Worm (Caenorhabditis elegans) whole organism, young adult: ENCODE results near the gene ogt-1.
A peak's percentile ranks its signal among the peaks of the same experiment; 100 is the strongest.

ENCODE experiments used
- B0035.1 ChIP-seq: sonication (generic microtip); optimal IDR thresholded peaks from 2 replicates; lab custom pipeline; 2016; ENCODE audit warnings: missing genetic modification characterization, mild to moderate bottlenecking, missing compliant biosample characterization, missing genotype, missing genetic modification reagents
- B0261.1 ChIP-seq: sonication (generic microtip); optimal IDR thresholded peaks from 2 replicates; lab custom pipeline; 2016; ENCODE audit warnings: mild to moderate bottlenecking, missing genetic modification characterization, moderate library complexity, missing compliant biosample characterization
- B0336.3 ChIP-seq: fragments of 200-800 bp; sonication (Bioruptor generic); IDR thresholded peaks from 2 replicates; pipeline ENCODE4 v1.3.6; 2022; ENCODE audit warnings: missing genetic modification characterization, missing compliant biosample characterization
- C17E4.6 ChIP-seq: fragments of 200-800 bp; sonication (Bioruptor generic); IDR thresholded peaks from 2 replicates; pipeline ENCODE4 v1.3.6; 2022; ENCODE audit warnings: missing genetic modification reagents, missing genetic modification characterization, missing compliant biosample characterization
- F10E7.11 ChIP-seq: sonication (generic microtip); optimal IDR thresholded peaks from 2 replicates; lab custom pipeline; 2017; ENCODE audit warnings: mild to moderate bottlenecking, missing genetic modification characterization, moderate library complexity, missing compliant biosample characterization
- F22D6.2 ChIP-seq: sonication (generic microtip); optimal IDR thresholded peaks from 2 replicates; lab custom pipeline; 2016; ENCODE audit warnings: mild to moderate bottlenecking, missing genetic modification characterization, missing compliant biosample characterization
- F23B12.7 ChIP-seq: sonication (generic microtip); optimal IDR thresholded peaks from 2 replicates; lab custom pipeline; 2017; ENCODE audit warnings: missing genetic modification characterization, mild to moderate bottlenecking, missing compliant biosample characterization, antibody characterized with exemption, moderate library complexity; ENCODE audit not compliant: insufficient read depth
- F33H1.4 ChIP-seq: fragments of 200-800 bp; sonication (Bioruptor generic); IDR thresholded peaks from 2 replicates; pipeline ENCODE4 v1.3.6; 2022; ENCODE audit warnings: missing genetic modification reagents, missing genetic modification characterization, missing compliant biosample characterization
- K12H6.12 ChIP-seq: fragments of 200-800 bp; sonication (Bioruptor generic); optimal IDR thresholded peaks from 2 replicates; lab custom pipeline; 2018; ENCODE audit warnings: mild to moderate bottlenecking, missing genetic modification characterization, missing compliant biosample characterization
- Y53F4B.3 ChIP-seq: fragments of 200-800 bp; sonication (Bioruptor generic); IDR thresholded peaks from 2 replicates; pipeline ENCODE4 v1.3.6; 2022; ENCODE audit warnings: missing genetic modification reagents, missing genetic modification characterization, missing compliant biosample characterization
- Y53G8AR.9 ChIP-seq: fragments of 200-800 bp; sonication (Bioruptor generic); conservative IDR thresholded peaks from 2 replicates; pipeline ENCODE4 v1.3.6; 2022; ENCODE audit warnings: missing genetic modification reagents, missing genetic modification characterization, missing compliant biosample characterization
- Y67H2A.10 ChIP-seq: fragments of 200-800 bp; sonication (Bioruptor generic); conservative IDR thresholded peaks from 2 replicates; pipeline ENCODE4 v1.3.6; 2022; ENCODE audit warnings: missing genetic modification reagents, missing genetic modification characterization, missing compliant biosample characterization
- akir-1 ChIP-seq: fragments of 200-800 bp; sonication (Bioruptor generic); optimal IDR thresholded peaks from 2 replicates; lab custom pipeline; 2018; ENCODE audit warnings: mild to moderate bottlenecking, missing genetic modification characterization, moderate library complexity, missing compliant biosample characterization
- aptf-3 ChIP-seq: fragments of 200-800 bp; sonication (Bioruptor generic); IDR thresholded peaks from 2 replicates; pipeline ENCODE4 v1.3.6; 2022; ENCODE audit warnings: missing genetic modification characterization, missing compliant biosample characterization
- attf-6 ChIP-seq: fragments of 200-800 bp; sonication (Bioruptor generic); IDR thresholded peaks from 2 replicates; pipeline ENCODE4 v1.3.6; 2022; ENCODE audit warnings: missing genetic modification reagents, missing genetic modification characterization, missing compliant biosample characterization
- ccch-3 ChIP-seq: fragments of 200-800 bp; sonication (Bioruptor generic); optimal IDR thresholded peaks from 2 replicates; lab custom pipeline; 2018; ENCODE audit warnings: mild to moderate bottlenecking, missing genetic modification characterization, missing compliant biosample characterization
- cebp-1 ChIP-seq, 2 experiments: fragments of 200-800 bp in 1 of 2; sonication (Bioruptor generic) in 1 of 2; sonication (generic microtip) in 1 of 2; IDR thresholded peaks in 1 of 2; optimal IDR thresholded peaks in 1 of 2; 2 replicates each; pipeline versions ENCODE4 v1.3.6 to Lab custom; 2017 to 2022; ENCODE audit warnings: missing compliant biosample characterization in 2 of 2, missing genetic modification characterization in 2 of 2, mild to moderate bottlenecking in 1 of 2, missing genetic modification reagents in 1 of 2, moderate library complexity in 1 of 2
- cebp-2 ChIP-seq: fragments of 200-800 bp; sonication (Bioruptor generic); IDR thresholded peaks from 2 replicates; pipeline ENCODE4 v1.3.6; 2022; ENCODE audit warnings: missing genetic modification characterization, missing compliant biosample characterization
- ceh-27 ChIP-seq: fragments of 200-800 bp; sonication (Bioruptor generic); optimal IDR thresholded peaks from 2 replicates; lab custom pipeline; 2018; ENCODE audit warnings: mild to moderate bottlenecking, missing genetic modification characterization, moderate library complexity, missing compliant biosample characterization
- ceh-58 ChIP-seq: fragments of 200-800 bp; sonication (Bioruptor generic); IDR thresholded peaks from 2 replicates; pipeline ENCODE4 v1.3.6; 2022; ENCODE audit warnings: missing genetic modification characterization, missing compliant biosample characterization
- dpl-1 ChIP-seq: fragments of 150-350 bp; optimal IDR thresholded peaks from 2 replicates; lab custom pipeline; 2014; ENCODE audit warnings: missing biosample characterization, missing genetic modification reagents, missing genetic modification characterization
- efl-1 ChIP-seq: fragments of 150-350 bp; optimal IDR thresholded peaks from 2 replicates; lab custom pipeline; 2014; ENCODE audit warnings: missing biosample characterization, missing genetic modification reagents, missing genetic modification characterization
- egrh-3 ChIP-seq: fragments of 200-800 bp; sonication (Bioruptor generic); IDR thresholded peaks from 2 replicates; pipeline ENCODE4 v1.3.6; 2022; ENCODE audit warnings: missing genetic modification reagents, missing genetic modification characterization, missing compliant biosample characterization
- ets-4 ChIP-seq: fragments of 200-800 bp; sonication (Bioruptor generic); optimal IDR thresholded peaks from 2 replicates; lab custom pipeline; 2018; ENCODE audit warnings: mild to moderate bottlenecking, missing genetic modification characterization, missing compliant biosample characterization
- fkh-3 ChIP-seq: sonication (generic microtip); optimal IDR thresholded peaks from 2 replicates; lab custom pipeline; 2016; ENCODE audit warnings: mild to moderate bottlenecking, missing genetic modification characterization, missing compliant biosample characterization
- gei-17 ChIP-seq: fragments of 200-800 bp; sonication (Bioruptor generic); optimal IDR thresholded peaks from 2 replicates; lab custom pipeline; 2018; ENCODE audit warnings: mild to moderate bottlenecking, missing genetic modification characterization, missing compliant biosample characterization
- hmg-1.2 ChIP-seq: fragments of 200-800 bp; sonication (Bioruptor generic); IDR thresholded peaks from 2 replicates; pipeline ENCODE4 v1.3.6; 2022; ENCODE audit warnings: missing genetic modification reagents, missing genetic modification characterization, missing compliant biosample characterization
- hsf-1 ChIP-seq: fragments of 200-800 bp; sonication (Bioruptor generic); IDR thresholded peaks from 2 replicates; pipeline ENCODE4 v1.3.6; 2022; ENCODE audit warnings: missing genetic modification reagents, missing genetic modification characterization, missing compliant biosample characterization
- lin-40 ChIP-seq: sonication (generic microtip); optimal IDR thresholded peaks from 2 replicates; lab custom pipeline; 2016; ENCODE audit warnings: missing genetic modification characterization, mild to moderate bottlenecking, missing compliant biosample characterization, missing genotype, missing genetic modification reagents
- lin-54 ChIP-seq: fragments of 200-800 bp; sonication (Bioruptor generic); optimal IDR thresholded peaks from 2 replicates; lab custom pipeline; 2018; ENCODE audit warnings: mild to moderate bottlenecking, missing genetic modification characterization, missing compliant biosample characterization
- madf-3 ChIP-seq: fragments of 200-800 bp; sonication (Bioruptor generic); IDR thresholded peaks from 2 replicates; pipeline ENCODE4 v1.3.6; 2022; ENCODE audit warnings: missing genetic modification reagents, missing genetic modification characterization, missing compliant biosample characterization
- madf-6 ChIP-seq: fragments of 200-800 bp; sonication (Bioruptor generic); IDR thresholded peaks from 2 replicates; pipeline ENCODE4 v1.3.6; 2022; ENCODE audit warnings: missing genetic modification reagents, missing genetic modification characterization, missing compliant biosample characterization
- mel-28 ChIP-seq: sonication (generic microtip); optimal IDR thresholded peaks from 2 replicates; lab custom pipeline; 2016; ENCODE audit warnings: borderline replicate concordance, mild to moderate bottlenecking, missing genetic modification characterization, missing compliant biosample characterization
- nhr-27 ChIP-seq: fragments of 200-800 bp; sonication (Bioruptor generic); optimal IDR thresholded peaks from 2 replicates; lab custom pipeline; 2018; ENCODE audit warnings: mild to moderate bottlenecking, missing genetic modification characterization, moderate library complexity, missing compliant biosample characterization
- nhr-90 ChIP-seq: sonication (generic microtip); optimal IDR thresholded peaks from 2 replicates; lab custom pipeline; 2016; ENCODE audit warnings: missing genotype, mild to moderate bottlenecking, missing genetic modification characterization, missing compliant biosample characterization
- pha-4 ChIP-seq: fragments of 150-350 bp; sonication (generic microtip); optimal IDR thresholded peaks from 2 replicates; lab custom pipeline; 2014; ENCODE audit warnings: missing biosample characterization, missing genetic modification reagents, missing genetic modification characterization
- rcor-1 ChIP-seq: fragments of 200-800 bp; sonication (Bioruptor generic); IDR thresholded peaks from 2 replicates; pipeline ENCODE4 v1.3.6; 2022; ENCODE audit warnings: missing genetic modification reagents, missing genetic modification characterization, missing compliant biosample characterization
- rec-8 ChIP-seq, 2 experiments: sonication (generic microtip); optimal IDR thresholded peaks; 2 replicates each; lab custom pipeline; 2016; ENCODE audit warnings: mild to moderate bottlenecking in 2 of 2, missing genetic modification characterization in 2 of 2, missing genetic modification reagents in 2 of 2, missing genotype in 2 of 2, missing biosample characterization in 1 of 2, missing compliant biosample characterization in 1 of 2, moderate library complexity in 1 of 2
- repo-1 ChIP-seq: sonication (generic microtip); optimal IDR thresholded peaks from 2 replicates; lab custom pipeline; 2017; ENCODE audit warnings: mild to moderate bottlenecking, missing genetic modification characterization, missing compliant biosample characterization
- snpc-1.3 ChIP-seq: sonication (generic microtip); optimal IDR thresholded peaks from 2 replicates; lab custom pipeline; 2017; ENCODE audit warnings: missing genetic modification characterization, mild to moderate bottlenecking, missing compliant biosample characterization, antibody characterized with exemption, moderate library complexity, missing genotype, missing genetic modification reagents; ENCODE audit not compliant: insufficient read depth
- somi-1 ChIP-seq: fragments of 200-800 bp; sonication (Bioruptor generic); optimal IDR thresholded peaks from 2 replicates; lab custom pipeline; 2018; ENCODE audit warnings: mild to moderate bottlenecking, missing genetic modification characterization, missing compliant biosample characterization
- unc-130 ChIP-seq: sonication (generic microtip); optimal IDR thresholded peaks from 2 replicates; lab custom pipeline; 2016; ENCODE audit warnings: missing genetic modification reagents, missing genetic modification characterization, missing compliant biosample characterization
- xnd-1 ChIP-seq: sonication (generic microtip); optimal IDR thresholded peaks from 2 replicates; lab custom pipeline; 2016; ENCODE audit warnings: missing genotype, missing genetic modification reagents, missing genetic modification characterization, missing compliant biosample characterization
- zfh-2 ChIP-seq: fragments of 200-800 bp; sonication (Bioruptor generic); conservative IDR thresholded peaks from 2 replicates; pipeline ENCODE4 v1.3.6; 2022; ENCODE audit warnings: missing genetic modification reagents, missing genetic modification characterization, missing compliant biosample characterization
- zim-3 ChIP-seq: sonication (generic microtip); optimal IDR thresholded peaks from 2 replicates; lab custom pipeline; 2017; ENCODE audit warnings: mild to moderate bottlenecking, missing genetic modification characterization, moderate library complexity, missing compliant biosample characterization
- ztf-18 ChIP-seq: sonication (generic microtip); optimal IDR thresholded peaks from 2 replicates; lab custom pipeline; 2016; ENCODE audit warnings: missing genotype, mild to moderate bottlenecking, missing genetic modification characterization, missing compliant biosample characterization
- ztf-3 ChIP-seq: fragments of 200-800 bp; sonication (Bioruptor generic); optimal IDR thresholded peaks from 2 replicates; lab custom pipeline; 2018; ENCODE audit warnings: mild to moderate bottlenecking, missing genetic modification characterization, missing compliant biosample characterization
- ztf-6 ChIP-seq: fragments of 200-800 bp; sonication (Bioruptor generic); IDR thresholded peaks from 2 replicates; pipeline ENCODE4 v1.3.6; 2022; ENCODE audit warnings: missing genetic modification reagents, missing genetic modification characterization, missing compliant biosample characterization

The ogt-1 gene

ce11 chrIII:7155631-7156030, 2.0 kb upstream of the ogt-1 start (continued):
- TF ChIP-seq dpl-1 (GFP tag; lab: Kevin White, UChicago) (no peak), rcor-1 (GFP tag; lab: Robert Waterston, UW) (peak; percentile 30; the same call in 1 of the 2 replicates), nhr-27 (no peak), rec-8 (tag; optimal IDR thresholded peaks at IDR 0.05; lab: Kevin White, UChicago) (no peak), mel-28 (tag; lab: Kevin White, UChicago) (no peak), F23B12.7 (tag; lab: Kevin White, UChicago) (no peak), xnd-1 (tag; lab: Kevin White, UChicago) (no peak), ccch-3 (GFP tag; lab: Kevin White, UChicago) (no peak), C17E4.6 (GFP tag; lab: Robert Waterston, UW) (0 out of 2 replicates have a peak, but pooled peaks have one; percentile 19), madf-6 (0 out of 2 replicates have a peak, but pooled peaks have one; percentile 18), F33H1.4 (GFP tag; lab: Robert Waterston, UW) (peak; percentile 25; the same call in 1 of the 2 replicates), cebp-1 (GFP tag; IDR thresholded peaks at IDR 0.05; lab: Robert Waterston, UW) (no peak), cebp-1 (tag; optimal IDR thresholded peaks at IDR 0.05; lab: Kevin White, UChicago) (peak; percentile 88), Y53F4B.3 (GFP tag; lab: Robert Waterston, UW) (no peak), B0336.3 (GFP tag; lab: Robert Waterston, UW) (peak; percentile 87), ceh-58 (GFP tag; lab: Robert Waterston, UW) (no peak), cebp-2 (GFP tag; lab: Robert Waterston, UW) (no peak), zim-3 (tag; lab: Kevin White, UChicago) (no peak), snpc-1.3 (tag; lab: Kevin White, UChicago) (no peak), fkh-3 (tag; lab: Kevin White, UChicago) (no peak), unc-130 (GFP tag; lab: Kevin White, UChicago) (no peak), ztf-3 (GFP tag; lab: Kevin White, UChicago) (peak; percentile 45), egrh-3 (GFP tag; lab: Robert Waterston, UW) (peak; percentile 60; the same call in 1 of the 2 replicates), B0261.1 (tag; lab: Kevin White, UChicago) (no peak), ztf-6 (GFP tag; lab: Robert Waterston, UW) (no peak), aptf-3 (GFP tag; lab: Robert Waterston, UW) (no peak), somi-1 (GFP tag; lab: Kevin White, UChicago) (peak; percentile 80), hsf-1 (GFP tag; lab: Robert Waterston, UW) (peak; percentile 85), akir-1 (GFP tag; lab: Kevin White, UChicago) (no peak), hmg-1.2 (GFP tag; lab: Robert Waterston, UW) (peak; percentile 94), B0035.1 (tag; lab: Kevin White, UChicago) (no peak), attf-6 (no peak), repo-1 (tag; lab: Kevin White, UChicago) (peak; percentile 55), pha-4 (tag; lab: Kevin White, UChicago) (peak; percentile 38), zfh-2 (peak; percentile 81), gei-17 (GFP tag; lab: Kevin White, UChicago) (peak; percentile 12), ets-4 (GFP tag; lab: Kevin White, UChicago) (peak; percentile 26), nhr-90 (tag; lab: Kevin White, UChicago) (peak; percentile 19), F22D6.2 (peak; percentile 3), ceh-27 (GFP tag; lab: Kevin White, UChicago) (peak; percentile 83), K12H6.12 (peak; percentile 94), lin-54 (GFP tag; lab: Kevin White, UChicago) (peak; percentile 60), madf-3 (peak; percentile 78), efl-1 (no peak), Y53G8AR.9 (GFP tag; lab: Robert Waterston, UW) (peak; percentile 59), ztf-18 (tag; lab: Kevin White, UChicago) (peak; percentile 18), lin-40 (tag; lab: Kevin White, UChicago) (peak; percentile 89), F10E7.11 (tag; lab: Kevin White, UChicago) (no peak), Y67H2A.10 (GFP tag; lab: Robert Waterston, UW) (peak; percentile 42; the same call in 1 of the 2 replicates)
